Worm (Caenorhabditis elegans): Measurements from ENCODE around the gene hsd-2.

DNA sequence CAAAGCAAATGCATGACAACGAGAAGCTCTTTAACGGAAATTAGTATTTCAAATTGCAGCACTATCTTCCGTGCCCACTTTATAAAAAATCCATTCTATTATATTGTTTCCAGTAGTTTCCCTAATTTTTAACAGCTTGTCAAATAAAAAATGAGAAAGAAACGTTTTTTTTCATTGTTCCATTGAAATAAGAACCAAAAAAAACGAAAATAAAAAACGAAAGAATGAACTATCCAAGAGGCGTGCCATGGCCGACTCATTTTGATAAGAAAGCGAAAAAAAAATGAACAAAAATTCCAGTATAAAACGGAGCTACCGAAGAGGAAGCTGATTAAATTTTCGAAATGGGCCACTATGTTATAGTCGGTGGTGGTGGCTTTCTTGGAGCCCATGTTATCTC, at the start of gene hsd-2:
- TF ChIP-seq unc-62 (GFP tag; optimal IDR thresholded peaks at IDR 0.05) (no peak), snpc-4 (tag; optimal IDR thresholded peaks at IDR 0.05) (no peak)
